Worm (Caenorhabditis elegans): ENCODE data around the gene grl-10.
A peak's percentile ranks its signal among the peaks of the same experiment; 100 is the strongest.

grl-10 gene

ce11 chrV:7776029-7776628 lies 1.8 kb downstream of the grl-10 start, which contains the start of the genes rpl-39 and rps-30 (continued):
- no peak for TF ChIP-seq F52B5.7 (tag; optimal IDR thresholded peaks at IDR 0.05)
- TF ChIP-seq nfya-1 (tag; optimal IDR thresholded peaks at IDR 0.05; ENCODE audit: borderline replicate concordance, insufficient read depth), result no peak
- peak; percentile 78 for TF ChIP-seq ceh-91 (GFP tag; IDR thresholded peaks at IDR 0.05)
- peak; percentile 80 for TF ChIP-seq mcd-1 (GFP tag; IDR thresholded peaks at IDR 0.05)
- TF ChIP-seq mes-4 (tag; optimal IDR thresholded peaks at IDR 0.05), result no peak
- no peak for TF ChIP-seq Y53F4B.3 (GFP tag; IDR thresholded peaks at IDR 0.05)
- TF ChIP-seq rec-8 (tag; optimal IDR thresholded peaks at IDR 0.05), result no peak
- TF ChIP-seq B0261.1 (tag; optimal IDR thresholded peaks at IDR 0.05), result no peak
- peak; percentile 46; the same call in 1 of the 2 replicates for TF ChIP-seq madf-6 (GFP tag; IDR thresholded peaks at IDR 0.05)
- peak; percentile 56 for TF ChIP-seq snpc-1.3 (tag; optimal IDR thresholded peaks at IDR 0.05; ENCODE audit: insufficient read depth)
- peak; percentile 24; the same call in 1 of the 2 replicates for TF ChIP-seq cebp-1 (GFP tag; IDR thresholded peaks at IDR 0.05)
- TF ChIP-seq cebp-1 (tag; optimal IDR thresholded peaks at IDR 0.05), result peak; percentile 67
- TF ChIP-seq xnd-1 (tag; optimal IDR thresholded peaks at IDR 0.05), result no peak
- TF ChIP-seq dox-1 (GFP tag; IDR thresholded peaks at IDR 0.05), result no peak; the same call in 1 of the 2 replicates
- TF ChIP-seq F57C9.4 (tag; optimal IDR thresholded peaks at IDR 0.05), result no peak
- no peak for TF ChIP-seq nfyb-1 (GFP tag; IDR thresholded peaks at IDR 0.05)
- TF ChIP-seq F33H1.4 (GFP tag; IDR thresholded peaks at IDR 0.05), result peak; percentile 96
- TF ChIP-seq K11D2.4 (GFP tag; IDR thresholded peaks at IDR 0.05), result peak; percentile 72
- TF ChIP-seq unc-62 (GFP tag; optimal IDR thresholded peaks at IDR 0.05), result peak; percentile 22
- peak; percentile 77 for TF ChIP-seq attf-5 (GFP tag; optimal IDR thresholded peaks at IDR 0.05)
- no peak for TF ChIP-seq nhr-120 (GFP tag; IDR thresholded peaks at IDR 0.05)
- peak; percentile 83 for TF ChIP-seq pbrm-1 (GFP tag; IDR thresholded peaks at IDR 0.05)
- TF ChIP-seq lag-1 (GFP tag; IDR thresholded peaks at IDR 0.05), result no peak
- no peak for TF ChIP-seq madf-8 (GFP tag; conservative IDR thresholded peaks at IDR 0.05)
- no peak for TF ChIP-seq die-1 (tag; optimal IDR thresholded peaks at IDR 0.05)
- TF ChIP-seq ceh-58 (GFP tag; IDR thresholded peaks at IDR 0.05), result no peak
- TF ChIP-seq nfya-2 (GFP tag; IDR thresholded peaks at IDR 0.05), result no peak
- peak; percentile 34; the same call in 1 of the 2 replicates for TF ChIP-seq egrh-3 (GFP tag; IDR thresholded peaks at IDR 0.05)
- TF ChIP-seq rcor-1 (GFP tag; IDR thresholded peaks at IDR 0.05), result peak; percentile 72
- TF ChIP-seq ztf-6 (GFP tag; IDR thresholded peaks at IDR 0.05), result no peak
- TF ChIP-seq zfh-2 (GFP tag; conservative IDR thresholded peaks at IDR 0.05), result peak; percentile 51; the same call in 1 of the 2 replicates
- TF ChIP-seq ztf-28 (GFP tag; IDR thresholded peaks at IDR 0.05), result no peak
- peak; percentile 71 for TF ChIP-seq lin-54 (GFP tag; optimal IDR thresholded peaks at IDR 0.05)
- TF ChIP-seq ceh-27 (GFP tag; optimal IDR thresholded peaks at IDR 0.05), result peak; percentile 59
- TF ChIP-seq hmg-20 (GFP tag; IDR thresholded peaks at IDR 0.05), result no peak
- TF ChIP-seq hlh-26 (GFP tag; conservative IDR thresholded peaks at IDR 0.05), result no peak
- no peak for TF ChIP-seq egl-18 (GFP tag; IDR thresholded peaks at IDR 0.05)
- TF ChIP-seq bed-1 (GFP tag; IDR thresholded peaks at IDR 0.05), result no peak
- TF ChIP-seq nhr-80 (tag; optimal IDR thresholded peaks at IDR 0.05), result peak; percentile 62
- peak; percentile 4 for TF ChIP-seq athp-1 (tag; optimal IDR thresholded peaks at IDR 0.05)
- no peak for TF ChIP-seq ztf-18 (tag; optimal IDR thresholded peaks at IDR 0.05)
- TF ChIP-seq tlf-1 (GFP tag; optimal IDR thresholded peaks at IDR 0.05), result peak; percentile 56
- no peak for TF ChIP-seq hlh-12 (tag; optimal IDR thresholded peaks at IDR 0.05)
- no peak for TF ChIP-seq fkh-3 (tag; optimal IDR thresholded peaks at IDR 0.05)
- no peak for TF ChIP-seq hrde-1 (tag; optimal IDR thresholded peaks at IDR 0.05; ENCODE audit: borderline replicate concordance)
- no peak for TF ChIP-seq ama-1 (optimal IDR thresholded peaks at IDR 0.05)
- no peak for TF ChIP-seq ama-1 (GFP tag; optimal IDR thresholded peaks at IDR 0.05)
- TF ChIP-seq F23B12.7 (tag; optimal IDR thresholded peaks at IDR 0.05; ENCODE audit: insufficient read depth), result peak; percentile 90
- TF ChIP-seq attf-6 (GFP tag; IDR thresholded peaks at IDR 0.05), result no peak
